Fruit fly (Drosophila melanogaster): Measurements from ENCODE around the gene EndoGI.
A peak's percentile ranks its signal among the peaks of the same experiment; 100 is the strongest.

Gene EndoGI

dm6 chr2L:16271486-16271806 is 14.0 kb downstream of the EndoGI start:
- TF ChIP-seq ovo (GFP tag; optimal IDR thresholded peaks at IDR 0.05) (no peak), kay (GFP tag; ENCODE audit: borderline replicate concordance) (peak; percentile 62), CG1620 (GFP tag; optimal IDR thresholded peaks at IDR 0.05) (no peak), CG7045 (GFP tag; optimal IDR thresholded peaks at IDR 0.05) (no peak), Mnt (GFP tag; optimal IDR thresholded peaks at IDR 0.05) (peak; percentile 85), cic (GFP tag; optimal IDR thresholded peaks at IDR 0.05) (peak; percentile 95), Clk (GFP tag; optimal IDR thresholded peaks at IDR 0.05) (no peak), tj (GFP tag; optimal IDR thresholded peaks at IDR 0.05) (no peak), CG33017 (tag; optimal IDR thresholded peaks at IDR 0.05) (no peak), cnc (optimal IDR thresholded peaks at IDR 0.05) (no peak), CG14711 (tag; optimal IDR thresholded peaks at IDR 0.05) (no peak), pad (GFP tag; optimal IDR thresholded peaks at IDR 0.05) (peak; percentile 73)

DNA sequence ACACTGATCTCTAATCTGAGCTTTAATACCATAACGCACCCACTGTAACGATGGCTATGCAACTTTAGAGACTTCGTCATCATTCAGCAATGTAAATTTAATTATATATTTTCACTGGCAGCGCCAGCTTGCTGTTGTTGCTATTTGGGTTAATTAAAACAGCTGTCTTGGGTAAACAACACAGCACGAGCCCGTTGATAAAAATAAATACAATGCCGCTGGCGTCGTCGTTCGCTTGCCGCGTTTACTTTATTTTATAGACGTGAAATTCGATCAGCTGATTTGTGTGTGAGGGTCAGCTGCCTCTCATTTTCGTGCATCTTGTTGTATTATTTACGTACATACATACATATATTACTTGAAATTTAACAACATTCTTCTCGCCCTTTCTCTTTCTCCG is 15.2 kb downstream of the EndoGI start:
- TF ChIP-seq kay (GFP tag; ENCODE audit: borderline replicate concordance), result peak; percentile 86
- TF ChIP-seq CG12768 (GFP tag; optimal IDR thresholded peaks at IDR 0.05), result peak; percentile 17
- TF ChIP-seq Hr96 (GFP tag; optimal IDR thresholded peaks at IDR 0.05), result no peak
- no peak for TF ChIP-seq Clk (GFP tag; optimal IDR thresholded peaks at IDR 0.05)
- no peak for TF ChIP-seq CG33017 (tag; optimal IDR thresholded peaks at IDR 0.05)
- peak; percentile 28 for TF ChIP-seq CG14711 (tag; optimal IDR thresholded peaks at IDR 0.05)
- TF ChIP-seq pad (GFP tag; optimal IDR thresholded peaks at IDR 0.05), result peak; percentile 8
- peak; percentile 33 for TF ChIP-seq Mnt (GFP tag; optimal IDR thresholded peaks at IDR 0.05)
- TF ChIP-seq CG7045 (GFP tag; optimal IDR thresholded peaks at IDR 0.05), result no peak
- TF ChIP-seq toe (GFP tag; optimal IDR thresholded peaks at IDR 0.05), result peak; percentile 31
- peak; percentile 56 for TF ChIP-seq ovo (GFP tag; optimal IDR thresholded peaks at IDR 0.05)
- TF ChIP-seq CG1620 (GFP tag; optimal IDR thresholded peaks at IDR 0.05), result peak; percentile 11
- no peak for TF ChIP-seq cnc (optimal IDR thresholded peaks at IDR 0.05)
- no peak for TF ChIP-seq tj (GFP tag; optimal IDR thresholded peaks at IDR 0.05)
- no peak for TF ChIP-seq CG5204 (GFP tag; optimal IDR thresholded peaks at IDR 0.05)
- peak; percentile 60 for TF ChIP-seq CG7101 (tag; optimal IDR thresholded peaks at IDR 0.05)
- no peak for TF ChIP-seq Crg-1 (GFP tag; optimal IDR thresholded peaks at IDR 0.05)
- TF ChIP-seq CG11617 (GFP tag; optimal IDR thresholded peaks at IDR 0.05), result no peak
- TF ChIP-seq bab1 (GFP tag; optimal IDR thresholded peaks at IDR 0.05), result no peak
- TF ChIP-seq cic (GFP tag; optimal IDR thresholded peaks at IDR 0.05), result peak; percentile 82

DNA sequence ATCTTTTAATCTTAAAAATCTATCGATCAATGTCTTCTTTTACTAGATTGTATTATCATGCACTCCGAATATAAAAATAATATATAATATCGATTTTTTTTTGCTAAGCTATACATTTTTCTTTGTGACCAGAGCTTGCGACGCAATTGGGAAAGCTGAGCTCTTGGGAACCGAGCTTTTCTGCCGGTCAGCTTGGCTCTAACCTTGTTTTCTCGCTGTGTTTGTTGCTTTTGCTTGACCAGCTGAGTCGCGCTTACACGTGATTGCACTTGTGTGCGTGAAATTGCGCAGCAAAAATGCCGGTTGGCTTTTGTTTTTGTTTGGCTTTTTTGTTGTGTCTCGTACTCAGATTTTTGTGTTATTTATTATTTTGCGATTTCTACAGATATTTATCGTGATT is 16.0 kb downstream of the EndoGI start:
- peak; percentile 6 for TF ChIP-seq Mnt (GFP tag; optimal IDR thresholded peaks at IDR 0.05)
- TF ChIP-seq Hr96 (GFP tag; optimal IDR thresholded peaks at IDR 0.05), result no peak
- no peak for TF ChIP-seq bab1 (GFP tag; optimal IDR thresholded peaks at IDR 0.05)
- no peak for TF ChIP-seq cnc (optimal IDR thresholded peaks at IDR 0.05)
- no peak for TF ChIP-seq Clk (GFP tag; optimal IDR thresholded peaks at IDR 0.05)
- TF ChIP-seq tj (GFP tag; optimal IDR thresholded peaks at IDR 0.05), result peak; percentile 92
- TF ChIP-seq Crg-1 (GFP tag; optimal IDR thresholded peaks at IDR 0.05), result no peak
- peak; percentile 31 for TF ChIP-seq cic (GFP tag; optimal IDR thresholded peaks at IDR 0.05)
- peak; percentile 1 for TF ChIP-seq CG33017 (tag; optimal IDR thresholded peaks at IDR 0.05)
- no peak for TF ChIP-seq CG1620 (GFP tag; optimal IDR thresholded peaks at IDR 0.05)
- TF ChIP-seq CG5204 (GFP tag; optimal IDR thresholded peaks at IDR 0.05), result no peak
- no peak for TF ChIP-seq CG14711 (tag; optimal IDR thresholded peaks at IDR 0.05)
- no peak for TF ChIP-seq CG12768 (GFP tag; optimal IDR thresholded peaks at IDR 0.05)
- no peak for TF ChIP-seq CG7101 (tag; optimal IDR thresholded peaks at IDR 0.05)
- TF ChIP-seq CG11617 (GFP tag; optimal IDR thresholded peaks at IDR 0.05), result no peak
- TF ChIP-seq CG7045 (GFP tag; optimal IDR thresholded peaks at IDR 0.05), result no peak
- no peak for TF ChIP-seq ovo (GFP tag; optimal IDR thresholded peaks at IDR 0.05)
- no peak for TF ChIP-seq toe (GFP tag; optimal IDR thresholded peaks at IDR 0.05)
- no peak for TF ChIP-seq pad (GFP tag; optimal IDR thresholded peaks at IDR 0.05)
- peak; percentile 53 for TF ChIP-seq kay (GFP tag; ENCODE audit: borderline replicate concordance)

dm6 chr2L:16274100-16274499 is 16.6 kb downstream of the EndoGI start:
- TF ChIP-seq ovo (GFP tag; optimal IDR thresholded peaks at IDR 0.05), result peak; percentile 24
- no peak for TF ChIP-seq Mnt (GFP tag; optimal IDR thresholded peaks at IDR 0.05)
- no peak for TF ChIP-seq CG33017 (tag; optimal IDR thresholded peaks at IDR 0.05)
- no peak for TF ChIP-seq kay (GFP tag; ENCODE audit: borderline replicate concordance)
- no peak for TF ChIP-seq Hr96 (GFP tag; optimal IDR thresholded peaks at IDR 0.05)
- TF ChIP-seq tj (GFP tag; optimal IDR thresholded peaks at IDR 0.05), result peak; percentile 70
- peak; percentile 5 for TF ChIP-seq cic (GFP tag; optimal IDR thresholded peaks at IDR 0.05)
- TF ChIP-seq CG1620 (GFP tag; optimal IDR thresholded peaks at IDR 0.05), result no peak
- no peak for TF ChIP-seq cnc (optimal IDR thresholded peaks at IDR 0.05)
- TF ChIP-seq pad (GFP tag; optimal IDR thresholded peaks at IDR 0.05), result peak; percentile 14
- no peak for TF ChIP-seq Crg-1 (GFP tag; optimal IDR thresholded peaks at IDR 0.05)
- no peak for TF ChIP-seq CG11617 (GFP tag; optimal IDR thresholded peaks at IDR 0.05)

dm6 chr2L:16275177-16275808 is 17.8 kb downstream of the EndoGI start:
- TF ChIP-seq CG33017 (tag; optimal IDR thresholded peaks at IDR 0.05) (no peak), ovo (GFP tag; optimal IDR thresholded peaks at IDR 0.05) (no peak), CG7045 (GFP tag; optimal IDR thresholded peaks at IDR 0.05) (no peak), tj (GFP tag; optimal IDR thresholded peaks at IDR 0.05) (no peak)

DNA sequence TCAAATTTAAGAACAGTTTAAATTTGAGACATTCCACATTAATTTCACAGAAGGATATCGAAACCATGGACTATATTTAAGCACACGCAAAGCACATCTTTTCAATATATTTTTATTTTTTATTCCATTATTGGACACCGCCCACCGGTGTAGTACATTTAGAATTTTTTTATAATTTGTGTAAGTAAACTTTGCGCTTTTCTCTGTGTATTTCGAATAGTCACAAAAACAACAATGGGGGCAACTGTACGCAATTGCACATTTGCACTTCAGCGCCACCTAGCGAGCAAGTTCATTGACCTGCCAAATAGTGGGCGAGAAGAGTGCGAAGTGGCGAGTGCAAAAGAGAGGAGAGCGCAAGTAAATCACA is 18.3 kb downstream of the EndoGI start:
- peak; percentile 31 for TF ChIP-seq CG5204 (GFP tag; optimal IDR thresholded peaks at IDR 0.05)
- no peak for TF ChIP-seq kay (GFP tag; ENCODE audit: borderline replicate concordance)
- TF ChIP-seq cnc (optimal IDR thresholded peaks at IDR 0.05), result no peak
- TF ChIP-seq Crg-1 (GFP tag; optimal IDR thresholded peaks at IDR 0.05), result no peak
- no peak for TF ChIP-seq bab1 (GFP tag; optimal IDR thresholded peaks at IDR 0.05)
- no peak for TF ChIP-seq CG12768 (GFP tag; optimal IDR thresholded peaks at IDR 0.05)
- TF ChIP-seq ovo (GFP tag; optimal IDR thresholded peaks at IDR 0.05), result no peak
- peak; percentile 24 for TF ChIP-seq tj (GFP tag; optimal IDR thresholded peaks at IDR 0.05)
- peak; percentile 30 for TF ChIP-seq CG11617 (GFP tag; optimal IDR thresholded peaks at IDR 0.05)
- no peak for TF ChIP-seq CG1620 (GFP tag; optimal IDR thresholded peaks at IDR 0.05)
- peak; percentile 30 for TF ChIP-seq Clk (GFP tag; optimal IDR thresholded peaks at IDR 0.05)
- no peak for TF ChIP-seq Mnt (GFP tag; optimal IDR thresholded peaks at IDR 0.05)
- TF ChIP-seq CG7101 (tag; optimal IDR thresholded peaks at IDR 0.05), result peak; percentile 26
- TF ChIP-seq cic (GFP tag; optimal IDR thresholded peaks at IDR 0.05), result no peak
- no peak for TF ChIP-seq Hr96 (GFP tag; optimal IDR thresholded peaks at IDR 0.05)
- no peak for TF ChIP-seq toe (GFP tag; optimal IDR thresholded peaks at IDR 0.05)
- no peak for TF ChIP-seq CG33017 (tag; optimal IDR thresholded peaks at IDR 0.05)
- peak; percentile 7 for TF ChIP-seq CG7045 (GFP tag; optimal IDR thresholded peaks at IDR 0.05)
- TF ChIP-seq pad (GFP tag; optimal IDR thresholded peaks at IDR 0.05), result peak; percentile 15
- peak; percentile 2 for TF ChIP-seq CG14711 (tag; optimal IDR thresholded peaks at IDR 0.05)
